Worm (Caenorhabditis elegans): Measurements from ENCODE around the gene rfc-4.

The rfc-4 gene

DNA sequence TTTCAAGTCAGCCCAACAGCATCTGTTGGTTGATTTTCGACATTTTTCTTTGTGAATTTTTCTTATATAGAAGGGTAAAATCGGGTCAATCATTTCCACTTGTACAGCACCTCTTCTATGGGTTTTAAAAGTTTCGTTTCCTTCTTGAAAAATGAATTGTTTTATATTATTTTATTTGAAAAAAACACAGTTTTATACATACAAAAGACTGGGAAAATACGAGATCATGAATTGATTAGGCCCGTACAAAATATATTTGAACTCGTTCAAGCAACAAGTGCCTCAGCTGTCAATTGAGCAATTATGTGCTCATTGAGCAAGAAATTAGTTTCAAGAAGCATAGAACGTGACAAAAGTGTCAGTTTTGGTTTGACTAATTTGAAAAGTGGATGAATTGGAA lies 30.1 kb downstream of the rfc-4 start:
- no peak for TF ChIP-seq unc-62 (GFP tag; optimal IDR thresholded peaks at IDR 0.05)

DNA sequence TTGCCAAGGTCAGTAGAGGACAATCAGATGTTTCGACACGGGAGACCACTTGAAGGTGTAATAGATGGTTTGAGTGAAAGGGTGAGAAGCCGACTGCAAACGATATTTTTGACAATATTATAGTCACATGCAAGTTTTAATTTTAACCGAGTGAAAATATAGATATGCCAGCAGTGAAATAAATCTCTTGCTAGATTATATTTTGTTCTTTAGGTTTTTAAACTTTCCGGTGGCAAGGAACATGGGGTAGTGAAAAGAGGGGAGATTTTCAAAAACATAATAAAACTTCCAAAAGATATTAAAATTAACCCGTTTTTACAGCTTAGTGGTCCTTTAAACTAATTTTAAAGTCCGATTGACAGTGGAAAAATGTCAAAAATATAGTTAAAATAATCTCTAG lies 33.3 kb downstream of the rfc-4 start, which contains the start of gene C06E8.5:
Gene C06E8.5, minus strand, starts transcription at position 101 of the 400 bp plus-strand sequence.
- no peak for TF ChIP-seq unc-62 (GFP tag; optimal IDR thresholded peaks at IDR 0.05)

DNA sequence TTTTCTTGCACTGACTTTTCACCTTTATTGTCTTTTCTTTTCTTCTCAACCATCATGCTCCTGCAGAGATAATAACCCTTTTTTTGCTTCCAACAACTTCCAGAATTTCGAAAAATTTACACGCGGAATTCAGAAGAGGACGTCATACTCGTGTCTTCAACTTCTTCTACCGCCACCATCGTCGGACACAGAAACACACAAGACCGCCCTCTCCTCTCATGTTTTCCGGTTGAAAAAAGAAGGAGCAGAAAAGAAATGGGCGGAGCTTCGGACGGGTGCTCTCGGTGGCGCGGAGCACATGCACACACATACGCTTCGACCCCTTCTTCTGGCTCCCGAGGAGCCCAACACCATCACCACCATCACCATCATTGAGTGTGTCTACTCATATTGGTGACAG lies 36.8 kb downstream of the rfc-4 start, which contains the start of gene lgc-38:
Gene lgc-38, plus strand, starts transcription at position 301 of the 400 bp plus-strand sequence.
- no peak for TF ChIP-seq unc-62 (GFP tag; optimal IDR thresholded peaks at IDR 0.05)

DNA sequence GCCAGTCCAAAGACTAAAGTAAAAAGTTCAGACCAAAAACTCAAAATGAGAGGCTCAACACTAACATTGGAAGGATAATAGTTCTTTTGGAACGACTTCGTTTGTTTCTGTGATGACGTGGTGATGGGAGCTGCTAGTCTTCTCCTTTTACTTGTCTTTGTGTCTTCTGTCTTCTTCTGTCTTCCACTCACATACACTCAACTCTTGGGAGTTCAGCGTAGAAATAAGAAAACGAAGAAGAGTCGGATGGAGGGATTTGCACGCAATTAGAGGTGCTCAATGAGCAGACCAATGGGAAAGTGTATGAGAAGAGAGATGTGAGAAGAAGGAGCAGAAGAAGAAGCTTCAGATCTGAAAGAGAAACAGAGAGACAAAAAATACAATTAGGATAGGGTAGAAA lies 40.0 kb downstream of the rfc-4 start:
- TF ChIP-seq unc-62 (GFP tag; optimal IDR thresholded peaks at IDR 0.05): no peak

DNA sequence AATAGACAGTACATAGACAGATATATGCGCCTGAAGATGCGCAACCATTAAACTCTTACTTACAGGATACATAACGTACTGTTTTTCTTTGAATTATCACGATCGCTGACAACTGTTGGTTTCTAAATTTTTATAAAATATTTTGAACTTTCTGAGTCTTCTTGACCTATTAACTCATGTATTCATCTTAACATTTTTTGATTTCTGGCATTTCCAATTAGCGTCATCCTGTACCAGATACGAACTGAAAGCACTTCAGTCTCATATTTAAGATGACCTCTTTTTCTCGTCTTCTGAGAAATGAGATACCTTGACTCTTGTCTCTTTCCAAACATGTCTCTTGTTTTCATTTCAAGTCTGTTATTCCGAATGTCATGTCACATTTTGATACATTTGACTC lies 41.7 kb downstream of the rfc-4 start:
- no peak for TF ChIP-seq unc-62 (GFP tag; optimal IDR thresholded peaks at IDR 0.05)

DNA sequence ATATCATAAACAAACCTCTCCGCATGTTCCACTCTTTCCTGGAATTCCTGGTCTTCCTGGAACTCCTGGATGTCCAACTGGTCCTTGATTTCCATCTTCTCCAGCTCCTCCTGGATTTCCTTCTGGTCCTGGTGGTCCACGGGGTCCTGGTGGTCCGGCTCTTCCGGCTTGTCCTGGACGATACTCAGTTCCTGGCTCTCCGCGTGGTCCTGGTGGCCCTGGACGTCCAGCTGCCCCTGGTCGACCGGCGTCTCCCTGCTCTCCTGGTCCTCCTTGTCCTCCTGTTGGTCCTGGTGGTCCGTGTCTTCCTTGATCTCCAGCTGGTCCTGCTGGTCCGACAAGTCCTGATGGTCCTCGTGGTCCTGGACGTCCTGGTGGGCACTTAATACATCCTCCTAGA lies 47.7 kb downstream of the rfc-4 start:
- TF ChIP-seq unc-62 (GFP tag; optimal IDR thresholded peaks at IDR 0.05): no peak

DNA sequence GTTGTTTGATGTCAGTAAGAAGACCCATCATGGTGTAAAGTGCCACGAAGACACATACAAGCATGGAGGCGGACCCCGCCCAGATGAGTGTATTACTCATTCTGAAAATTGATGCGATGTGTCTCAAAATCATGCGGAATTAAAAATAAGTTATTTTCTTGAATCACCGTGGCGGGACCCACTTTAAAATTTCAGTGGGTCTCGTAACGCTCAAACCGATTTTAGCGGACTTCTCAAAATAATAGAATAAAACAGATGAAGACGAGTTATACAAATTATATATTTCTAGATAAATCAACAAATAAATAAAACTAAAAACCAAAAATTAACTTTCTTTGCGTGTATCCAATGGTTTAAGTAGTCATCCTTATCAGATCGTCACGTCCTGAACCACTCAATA lies 48.4 kb downstream of the rfc-4 start, which contains the start of gene col-8:
Gene col-8, minus strand, starts transcription at position 101 of the 400 bp plus-strand sequence.
- no peak for TF ChIP-seq unc-62 (GFP tag; optimal IDR thresholded peaks at IDR 0.05)

DNA sequence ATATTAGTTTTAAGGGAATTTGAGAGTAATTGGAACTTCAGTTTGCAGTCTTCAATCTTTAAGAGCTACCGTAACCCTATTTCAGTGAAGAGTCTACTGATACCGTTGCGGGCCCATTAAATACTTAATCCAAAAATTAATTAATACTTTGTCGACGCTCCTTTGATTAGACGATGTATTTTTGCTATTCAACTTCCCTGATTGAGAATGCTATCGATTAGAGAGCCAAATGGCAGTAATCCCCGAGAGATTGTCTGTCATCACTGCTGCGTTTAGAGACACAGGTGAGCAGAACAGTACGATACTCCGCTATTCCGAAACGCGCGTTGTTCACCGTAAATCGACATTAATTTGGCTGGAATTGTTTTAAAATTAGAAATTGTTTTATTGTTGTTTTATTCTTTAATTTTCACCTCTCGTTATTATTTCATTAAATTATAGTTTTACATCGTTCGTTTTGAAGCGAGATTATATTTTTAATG lies 49.1 kb downstream of the rfc-4 start, which contains the start of gene rfl-1:
Gene rfl-1, plus strand, starts transcription at position 51 of the 482 bp plus-strand sequence.
- TF ChIP-seq unc-62 (GFP tag; optimal IDR thresholded peaks at IDR 0.05): no peak
